Worm (Caenorhabditis elegans) whole organism, L1 larva: ENCODE data around the gene flwr-1.

Source experiments
- C16A3.4 ChIP-seq: fragments of 150-350 bp; optimal IDR thresholded peaks from 2 replicates; lab custom pipeline; 2014; ENCODE audit warnings: missing biosample characterization, missing genetic modification characterization
- F16B12.6 ChIP-seq: fragments of 150-350 bp; optimal IDR thresholded peaks from 2 replicates; lab custom pipeline; 2014; ENCODE audit warnings: missing biosample characterization, missing genetic modification characterization
- alr-1 ChIP-seq: fragments of 200-800 bp; sonication (Bioruptor generic); optimal IDR thresholded peaks from 2 replicates; lab custom pipeline; 2018; ENCODE audit warnings: borderline replicate concordance, mild to moderate bottlenecking, missing genetic modification characterization, missing compliant biosample characterization
- blmp-1 ChIP-seq: fragments of 150-350 bp; optimal IDR thresholded peaks from 2 replicates; lab custom pipeline; 2014; ENCODE audit warnings: missing biosample characterization, missing genetic modification characterization
- ceh-82 ChIP-seq, 3 experiments: fragments of 150-350 bp in 1 of 3; sonication (generic microtip) in 2 of 3; optimal IDR thresholded peaks; 2 replicates each; lab custom pipeline; 2014 to 2017; ENCODE audit warnings: missing biosample characterization in 3 of 3, missing genetic modification characterization in 3 of 3
- dsc-1 ChIP-seq: sonication (generic microtip); optimal IDR thresholded peaks from 2 replicates; lab custom pipeline; 2016; ENCODE audit warnings: mild to moderate bottlenecking, missing genetic modification characterization, missing compliant biosample characterization
- efl-1 ChIP-seq, 4 experiments: fragments of 150-350 bp; optimal IDR thresholded peaks in 3 of 4; peaks in 1 of 4; 1 replicate in 1 of 4; 2 replicates in 3 of 4; lab custom pipeline; 2014; ENCODE audit warnings: missing biosample characterization in 2 of 4, missing genetic modification characterization in 2 of 4, missing genetic modification reagents in 2 of 4
- egl-27 ChIP-seq, 2 experiments: fragments of 150-350 bp in 1 of 2; sonication (generic microtip); optimal IDR thresholded peaks; 3 replicates each; lab custom pipeline; 2017 to 2018; ENCODE audit warnings: missing biosample characterization in 2 of 2, missing genetic modification characterization in 2 of 2, missing genetic modification reagents in 2 of 2
- elt-2 ChIP-seq: sonication (generic microtip); optimal IDR thresholded peaks from 2 replicates; lab custom pipeline; 2016; ENCODE audit warnings: missing genetic modification characterization, mild to moderate bottlenecking, inconsistent platforms, missing compliant biosample characterization, missing genetic modification reagents
- elt-3 ChIP-seq, 6 experiments: fragments of 150-350 bp in 1 of 6; sonication (generic microtip); optimal IDR thresholded peaks; 2 replicates each; lab custom pipeline; 2017 to 2018; ENCODE audit warnings: missing biosample characterization in 6 of 6, missing genetic modification characterization in 6 of 6, inconsistent platforms in 1 of 6
- fkh-10 ChIP-seq: sonication (generic microtip); optimal IDR thresholded peaks from 2 replicates; lab custom pipeline; 2017; ENCODE audit warnings: missing biosample characterization, missing genetic modification reagents, missing genetic modification characterization
- fkh-8 ChIP-seq: sonication (generic microtip); optimal IDR thresholded peaks from 2 replicates; lab custom pipeline; 2016; ENCODE audit warnings: mild to moderate bottlenecking, missing genetic modification characterization, missing compliant biosample characterization
- fos-1 ChIP-seq: fragments of 150-350 bp; optimal IDR thresholded peaks from 2 replicates; lab custom pipeline; 2014; ENCODE audit warnings: missing biosample characterization, missing genetic modification characterization
- hlh-17 ChIP-seq: fragments of 200-800 bp; sonication (Bioruptor generic); optimal IDR thresholded peaks from 2 replicates; lab custom pipeline; 2018; ENCODE audit warnings: missing genetic modification characterization, mild to moderate bottlenecking, missing compliant biosample characterization, moderate library complexity, borderline replicate concordance
- hlh-4 ChIP-seq: sonication (generic microtip); optimal IDR thresholded peaks from 2 replicates; lab custom pipeline; 2016; ENCODE audit warnings: mild to moderate bottlenecking, missing genetic modification characterization, missing compliant biosample characterization
- hpl-2 ChIP-seq: fragments of 150-350 bp; optimal IDR thresholded peaks from 2 replicates; lab custom pipeline; 2014; ENCODE audit warnings: missing biosample characterization, missing genetic modification reagents, missing genetic modification characterization
- irx-1 ChIP-seq: sonication (generic microtip); optimal IDR thresholded peaks from 2 replicates; lab custom pipeline; 2016; ENCODE audit warnings: missing genetic modification characterization, missing compliant biosample characterization
- isw-1 ChIP-seq: fragments of 200-800 bp; sonication (Bioruptor generic); IDR thresholded peaks from 2 replicates; pipeline ENCODE4 v1.3.6; 2022; ENCODE audit warnings: missing genetic modification characterization, missing compliant biosample characterization
- lin-13 ChIP-seq: fragments of 150-350 bp; optimal IDR thresholded peaks from 2 replicates; lab custom pipeline; 2014; ENCODE audit warnings: missing biosample characterization, missing genetic modification reagents, missing genetic modification characterization
- lin-14 ChIP-seq: fragments of 200-800 bp; sonication (Bioruptor generic); optimal IDR thresholded peaks from 2 replicates; lab custom pipeline; 2018; ENCODE audit warnings: mild to moderate bottlenecking, missing genetic modification characterization, moderate library complexity, missing compliant biosample characterization
- lin-15B ChIP-seq: fragments of 150-350 bp; sonication (generic microtip); optimal IDR thresholded peaks from 3 replicates; lab custom pipeline; 2014; ENCODE audit warnings: missing biosample characterization, missing genetic modification characterization
- lin-35 ChIP-seq, 2 experiments: fragments of 150-350 bp; optimal IDR thresholded peaks; 2 replicates each; lab custom pipeline; 2014; ENCODE audit warnings: missing biosample characterization in 2 of 2, missing genetic modification characterization in 2 of 2, missing genetic modification reagents in 2 of 2
- lir-3 ChIP-seq: sonication (generic microtip); optimal IDR thresholded peaks from 2 replicates; lab custom pipeline; 2016; ENCODE audit warnings: mild to moderate bottlenecking, missing genetic modification characterization, moderate library complexity, missing compliant biosample characterization; ENCODE audit not compliant: poor library complexity
- mef-2 ChIP-seq: fragments of 150-350 bp; optimal IDR thresholded peaks from 2 replicates; lab custom pipeline; 2014; ENCODE audit warnings: missing biosample characterization, missing genetic modification characterization
- nhr-20 ChIP-seq: sonication (generic microtip); optimal IDR thresholded peaks from 2 replicates; lab custom pipeline; 2016; ENCODE audit warnings: mild to moderate bottlenecking, missing genetic modification characterization, missing compliant biosample characterization
- nhr-237 ChIP-seq: fragments of 150-350 bp; optimal IDR thresholded peaks from 2 replicates; lab custom pipeline; 2014; ENCODE audit warnings: missing biosample characterization, missing genetic modification characterization
- nhr-28 ChIP-seq: fragments of 150-350 bp; optimal IDR thresholded peaks from 2 replicates; lab custom pipeline; 2014; ENCODE audit warnings: missing biosample characterization, missing genetic modification characterization
- nhr-47 ChIP-seq: sonication (generic microtip); optimal IDR thresholded peaks from 2 replicates; lab custom pipeline; 2016; ENCODE audit warnings: mild to moderate bottlenecking, missing genetic modification characterization, moderate library complexity, missing compliant biosample characterization
- nhr-76 ChIP-seq: sonication (generic microtip); optimal IDR thresholded peaks from 2 replicates; lab custom pipeline; 2017; ENCODE audit warnings: missing biosample characterization, missing genetic modification characterization
- nhr-77 ChIP-seq: fragments of 150-350 bp; optimal IDR thresholded peaks from 2 replicates; lab custom pipeline; 2014; ENCODE audit warnings: missing biosample characterization, missing genetic modification characterization
- nhr-85 ChIP-seq: sonication (generic microtip); peaks from one replicate; lab custom pipeline; 2016; ENCODE audit warnings: missing genetic modification characterization, inconsistent platforms, missing compliant biosample characterization
- nhr-90 ChIP-seq: sonication (generic microtip); optimal IDR thresholded peaks from 2 replicates; lab custom pipeline; 2016; ENCODE audit warnings: mild to moderate bottlenecking, missing genetic modification characterization, missing compliant biosample characterization; ENCODE audit not compliant: poor library complexity
- pag-3 ChIP-seq: sonication (generic microtip); optimal IDR thresholded peaks from 2 replicates; lab custom pipeline; 2017; ENCODE audit warnings: missing genetic modification characterization, mild to moderate bottlenecking, missing compliant biosample characterization, antibody characterized with exemption, borderline replicate concordance; ENCODE audit not compliant: insufficient read depth
- snu-23 ChIP-seq: sonication (generic microtip); optimal IDR thresholded peaks from 2 replicates; lab custom pipeline; 2016; ENCODE audit warnings: missing genetic modification characterization, missing compliant biosample characterization
- sox-4 ChIP-seq: sonication (generic microtip); optimal IDR thresholded peaks from 2 replicates; lab custom pipeline; 2016; ENCODE audit warnings: missing genetic modification characterization, missing compliant biosample characterization
- sup-37 ChIP-seq: fragments of 200-800 bp; sonication (Bioruptor generic); optimal IDR thresholded peaks from 2 replicates; lab custom pipeline; 2018; ENCODE audit warnings: mild to moderate bottlenecking, missing genetic modification characterization, missing compliant biosample characterization
- swsn-7 ChIP-seq: sonication (generic microtip); optimal IDR thresholded peaks from 2 replicates; lab custom pipeline; 2016; ENCODE audit warnings: missing genetic modification characterization, missing compliant biosample characterization
- tbx-2 ChIP-seq: sonication (generic microtip); optimal IDR thresholded peaks from 2 replicates; lab custom pipeline; 2016; ENCODE audit warnings: missing genetic modification characterization, missing compliant biosample characterization
- unc-30 ChIP-seq: sonication (generic microtip); optimal IDR thresholded peaks from 2 replicates; lab custom pipeline; 2017; ENCODE audit warnings: missing biosample characterization, missing genetic modification characterization
- unc-86 ChIP-seq: sonication (generic microtip); optimal IDR thresholded peaks from 2 replicates; lab custom pipeline; 2016; ENCODE audit warnings: missing genetic modification characterization, missing compliant biosample characterization
- xbp-1 ChIP-seq: sonication (generic microtip); optimal IDR thresholded peaks from 2 replicates; lab custom pipeline; 2016; ENCODE audit warnings: missing genetic modification characterization, missing compliant biosample characterization
- zag-1 ChIP-seq: fragments of 150-350 bp; optimal IDR thresholded peaks from 2 replicates; lab custom pipeline; 2014; ENCODE audit warnings: missing biosample characterization, missing genetic modification characterization
- zip-4 ChIP-seq: fragments of 200-800 bp; sonication (Bioruptor generic); optimal IDR thresholded peaks from 2 replicates; lab custom pipeline; 2018; ENCODE audit warnings: mild to moderate bottlenecking, missing genetic modification characterization, moderate library complexity, missing compliant biosample characterization
- ztf-11 ChIP-seq, 2 experiments: sonication (generic microtip); optimal IDR thresholded peaks; 2 replicates each; lab custom pipeline; 2016 to 2017; ENCODE audit warnings: missing genetic modification characterization in 2 of 2, missing biosample characterization in 1 of 2, missing compliant biosample characterization in 1 of 2
- ztf-4 ChIP-seq: fragments of 150-350 bp; optimal IDR thresholded peaks from 2 replicates; lab custom pipeline; 2014; ENCODE audit warnings: missing biosample characterization, missing genetic modification characterization

The flwr-1 gene

ce11 chrX:14958401-14958800 lies 11.7 kb downstream of the flwr-1 start:
- no peak for TF ChIP-seq irx-1 (tag; lab: Kevin White, UChicago)
- TF ChIP-seq alr-1 (tag; lab: Kevin White, UChicago) = no peak
- no peak for TF ChIP-seq nhr-237
- no peak for TF ChIP-seq zag-1 (tag; lab: Kevin White, UChicago)
- TF ChIP-seq sup-37 (GFP tag; lab: Kevin White, UChicago) = no peak
- TF ChIP-seq nhr-77 (tag; lab: Kevin White, UChicago) = no peak
- no peak for TF ChIP-seq lin-15B (tag; lab: Kevin White, UChicago)
- TF ChIP-seq F16B12.6 = no peak
- TF ChIP-seq fkh-10 (GFP tag; lab: Kevin White, UChicago) = no peak
- TF ChIP-seq ceh-82 (tag; optimal IDR thresholded peaks at IDR 0.05; lab: Kevin White, UChicago) = no peak
- TF ChIP-seq unc-30 (tag; lab: Kevin White, UChicago) = no peak
- TF ChIP-seq isw-1 (GFP tag; lab: Robert Waterston, UW) = no peak

ce11 chrX:14957176-14957575 lies 12.9 kb downstream of the flwr-1 start:
- no peak for TF ChIP-seq snu-23 (GFP tag; lab: Kevin White, UChicago)
- TF ChIP-seq, all 84 proteins: peak for 0

ce11 chrX:14954548-14954947 lies 15.5 kb downstream of the flwr-1 start, which contains the start of gene pag-3:
pag-3 (minus strand) TSS chrX:14954648.
- TF ChIP-seq ztf-4 (no peak), lin-14 (GFP tag; lab: Kevin White, UChicago) (no peak), zip-4 (no peak)
- TF ChIP-seq, all 84 proteins: peak for 0

ce11 chrX:14951797-14952196 lies 18.3 kb downstream of the flwr-1 start:
- TF ChIP-seq tbx-2 (tag; lab: Kevin White, UChicago) (no peak), fos-1 (no peak), egl-27 (tag; optimal IDR thresholded peaks at IDR 0.05; lab: Kevin White, UChicago) (no peak), hpl-2 (GFP tag; lab: Kevin White, UChicago) (no peak), hlh-4 (tag; lab: Kevin White, UChicago) (no peak), nhr-20 (tag; lab: Kevin White, UChicago) (no peak), ztf-4 (no peak), blmp-1 (tag; lab: Kevin White, UChicago) (no peak), mef-2 (tag; lab: Kevin White, UChicago) (no peak), xbp-1 (tag; lab: Kevin White, UChicago) (no peak), unc-86 (tag; lab: Kevin White, UChicago) (no peak), elt-2 (tag; lab: Kevin White, UChicago) (no peak), nhr-76 (tag; lab: Kevin White, UChicago) (no peak), nhr-47 (no peak), efl-1 (optimal IDR thresholded peaks at IDR 0.05; lab: Kevin White, UChicago) (no peak), efl-1 (GFP tag; optimal IDR thresholded peaks at IDR 0.05 in 1 of 2; lab: Kevin White, UChicago) (no peak), nhr-90 (tag; lab: Kevin White, UChicago) (no peak), irx-1 (tag; lab: Kevin White, UChicago) (no peak), lin-13 (no peak)
- TF ChIP-seq, all 84 proteins: peak for 0

ce11 chrX:14947355-14947668 lies 22.8 kb downstream of the flwr-1 start:
- TF ChIP-seq nhr-85 (tag; lab: Kevin White, UChicago) (peak; percentile 73), elt-3 (tag; optimal IDR thresholded peaks at IDR 0.05; lab: Kevin White, UChicago) (peak in 1 of 6 experiments; percentile 72), blmp-1 (tag; lab: Kevin White, UChicago) (peak; percentile 33), pag-3 (tag; lab: Kevin White, UChicago) (no peak), C16A3.4 (no peak), hlh-17 (GFP tag; lab: Kevin White, UChicago) (no peak), unc-86 (tag; lab: Kevin White, UChicago) (no peak), swsn-7 (tag; lab: Kevin White, UChicago) (no peak), nhr-76 (tag; lab: Kevin White, UChicago) (no peak), sox-4 (tag; lab: Kevin White, UChicago) (no peak), lir-3 (tag; lab: Kevin White, UChicago) (no peak), zip-4 (no peak), fkh-8 (no peak), ztf-11 (tag; optimal IDR thresholded peaks at IDR 0.05; lab: Kevin White, UChicago) (no peak), dsc-1 (tag; lab: Kevin White, UChicago) (no peak), efl-1 (optimal IDR thresholded peaks at IDR 0.05; lab: Kevin White, UChicago) (no peak), efl-1 (GFP tag; optimal IDR thresholded peaks at IDR 0.05 in 1 of 2; lab: Kevin White, UChicago) (no peak), nhr-28 (tag; lab: Kevin White, UChicago) (no peak), lin-35 (GFP tag; optimal IDR thresholded peaks at IDR 0.05; lab: Kevin White, UChicago) (peak in 1 of 2 experiments; percentile 23)
